Worm (Caenorhabditis elegans) whole organism, L1 larva: ENCODE measurements around the gene srx-129.

Source experiments
- C04F5.9 ChIP-seq: sonication (generic microtip); optimal IDR thresholded peaks from 2 replicates; lab custom pipeline; 2016; ENCODE audit warnings: missing genetic modification characterization, missing compliant biosample characterization
- C16A3.4 ChIP-seq: fragments of 150-350 bp; optimal IDR thresholded peaks from 2 replicates; lab custom pipeline; 2014; ENCODE audit warnings: missing biosample characterization, missing genetic modification characterization
- Y116A8C.19 ChIP-seq: sonication (generic microtip); optimal IDR thresholded peaks from 2 replicates; lab custom pipeline; 2016; ENCODE audit warnings: missing compliant biosample characterization, missing genetic modification characterization, borderline replicate concordance
- aha-1 ChIP-seq: fragments of 150-350 bp; optimal IDR thresholded peaks from 2 replicates; lab custom pipeline; 2014; ENCODE audit warnings: missing biosample characterization, missing genetic modification characterization
- aly-2 ChIP-seq: fragments of 150-350 bp; optimal IDR thresholded peaks from 2 replicates; lab custom pipeline; 2014; ENCODE audit warnings: missing biosample characterization, missing genetic modification characterization
- ama-1 ChIP-seq: fragments of 150-350 bp; optimal IDR thresholded peaks from 2 replicates; lab custom pipeline; 2014
- ceh-63 ChIP-seq: fragments of 200-800 bp; sonication (Bioruptor generic); optimal IDR thresholded peaks from 2 replicates; lab custom pipeline; 2018; ENCODE audit warnings: mild to moderate bottlenecking, missing genetic modification characterization, missing compliant biosample characterization
- ceh-82 ChIP-seq, 3 experiments: fragments of 150-350 bp in 1 of 3; sonication (generic microtip) in 2 of 3; optimal IDR thresholded peaks; 2 replicates each; lab custom pipeline; 2014 to 2017; ENCODE audit warnings: missing biosample characterization in 3 of 3, missing genetic modification characterization in 3 of 3
- ceh-90 ChIP-seq: sonication (generic microtip); optimal IDR thresholded peaks from 2 replicates; lab custom pipeline; 2016; ENCODE audit warnings: missing genetic modification characterization, missing compliant biosample characterization
- dpl-1 ChIP-seq, 3 experiments: fragments of 150-350 bp in 2 of 3; sonication (generic microtip) in 1 of 3; optimal IDR thresholded peaks; 2 replicates each; lab custom pipeline; 2014 to 2017; ENCODE audit warnings: missing biosample characterization in 3 of 3, missing genetic modification characterization in 3 of 3, missing genetic modification reagents in 3 of 3
- efl-1 ChIP-seq, 4 experiments: fragments of 150-350 bp; optimal IDR thresholded peaks in 3 of 4; peaks in 1 of 4; 1 replicate in 1 of 4; 2 replicates in 3 of 4; lab custom pipeline; 2014; ENCODE audit warnings: missing biosample characterization in 2 of 4, missing genetic modification characterization in 2 of 4, missing genetic modification reagents in 2 of 4
- egl-13 ChIP-seq: sonication (generic microtip); optimal IDR thresholded peaks from 2 replicates; lab custom pipeline; 2016; ENCODE audit warnings: missing genotype, missing genetic modification reagents, missing genetic modification characterization, missing compliant biosample characterization
- elt-2 ChIP-seq: sonication (generic microtip); optimal IDR thresholded peaks from 2 replicates; lab custom pipeline; 2016; ENCODE audit warnings: missing genetic modification characterization, mild to moderate bottlenecking, inconsistent platforms, missing compliant biosample characterization, missing genetic modification reagents
- fkh-10 ChIP-seq: sonication (generic microtip); optimal IDR thresholded peaks from 2 replicates; lab custom pipeline; 2017; ENCODE audit warnings: missing biosample characterization, missing genetic modification reagents, missing genetic modification characterization
- fkh-8 ChIP-seq: sonication (generic microtip); optimal IDR thresholded peaks from 2 replicates; lab custom pipeline; 2016; ENCODE audit warnings: mild to moderate bottlenecking, missing genetic modification characterization, missing compliant biosample characterization
- fos-1 ChIP-seq: fragments of 150-350 bp; optimal IDR thresholded peaks from 2 replicates; lab custom pipeline; 2014; ENCODE audit warnings: missing biosample characterization, missing genetic modification characterization
- grh-1 ChIP-seq: fragments of 200-800 bp; sonication (Bioruptor generic); IDR thresholded peaks from 2 replicates; pipeline ENCODE4 v1.3.6; 2022; ENCODE audit warnings: missing genetic modification reagents, missing genetic modification characterization, missing compliant biosample characterization
- hlh-17 ChIP-seq: fragments of 200-800 bp; sonication (Bioruptor generic); optimal IDR thresholded peaks from 2 replicates; lab custom pipeline; 2018; ENCODE audit warnings: missing genetic modification characterization, mild to moderate bottlenecking, missing compliant biosample characterization, moderate library complexity, borderline replicate concordance
- hlh-4 ChIP-seq: sonication (generic microtip); optimal IDR thresholded peaks from 2 replicates; lab custom pipeline; 2016; ENCODE audit warnings: mild to moderate bottlenecking, missing genetic modification characterization, missing compliant biosample characterization
- hpl-2 ChIP-seq: fragments of 150-350 bp; optimal IDR thresholded peaks from 2 replicates; lab custom pipeline; 2014; ENCODE audit warnings: missing biosample characterization, missing genetic modification reagents, missing genetic modification characterization
- isw-1 ChIP-seq: fragments of 200-800 bp; sonication (Bioruptor generic); IDR thresholded peaks from 2 replicates; pipeline ENCODE4 v1.3.6; 2022; ENCODE audit warnings: missing genetic modification characterization, missing compliant biosample characterization
- jun-1 ChIP-seq: fragments of 150-350 bp; optimal IDR thresholded peaks from 2 replicates; lab custom pipeline; 2014; ENCODE audit warnings: missing biosample characterization, missing genetic modification reagents, missing genetic modification characterization
- lin-13 ChIP-seq: fragments of 150-350 bp; optimal IDR thresholded peaks from 2 replicates; lab custom pipeline; 2014; ENCODE audit warnings: missing biosample characterization, missing genetic modification reagents, missing genetic modification characterization
- lin-14 ChIP-seq: fragments of 200-800 bp; sonication (Bioruptor generic); optimal IDR thresholded peaks from 2 replicates; lab custom pipeline; 2018; ENCODE audit warnings: mild to moderate bottlenecking, missing genetic modification characterization, moderate library complexity, missing compliant biosample characterization
- mab-9 ChIP-seq: fragments of 200-800 bp; sonication (Bioruptor generic); IDR thresholded peaks from 2 replicates; pipeline ENCODE4 v1.3.6; 2022; ENCODE audit warnings: missing genetic modification reagents, missing genetic modification characterization, missing compliant biosample characterization
- mdl-1 ChIP-seq, 2 experiments: fragments of 150-350 bp; optimal IDR thresholded peaks; 2 replicates each; lab custom pipeline; 2014 to 2017; ENCODE audit warnings: missing biosample characterization in 2 of 2, missing genetic modification characterization in 2 of 2, inconsistent platforms in 1 of 2
- mef-2 ChIP-seq: fragments of 150-350 bp; optimal IDR thresholded peaks from 2 replicates; lab custom pipeline; 2014; ENCODE audit warnings: missing biosample characterization, missing genetic modification characterization
- mep-1 ChIP-seq: fragments of 150-350 bp; optimal IDR thresholded peaks from 2 replicates; lab custom pipeline; 2014; ENCODE audit warnings: missing biosample characterization, missing genetic modification characterization
- nhr-20 ChIP-seq: sonication (generic microtip); optimal IDR thresholded peaks from 2 replicates; lab custom pipeline; 2016; ENCODE audit warnings: mild to moderate bottlenecking, missing genetic modification characterization, missing compliant biosample characterization
- nhr-237 ChIP-seq: fragments of 150-350 bp; optimal IDR thresholded peaks from 2 replicates; lab custom pipeline; 2014; ENCODE audit warnings: missing biosample characterization, missing genetic modification characterization
- nhr-71 ChIP-seq: sonication (generic microtip); optimal IDR thresholded peaks from 2 replicates; lab custom pipeline; 2016; ENCODE audit warnings: mild to moderate bottlenecking, missing genetic modification characterization, moderate library complexity, missing compliant biosample characterization
- nhr-77 ChIP-seq: fragments of 150-350 bp; optimal IDR thresholded peaks from 2 replicates; lab custom pipeline; 2014; ENCODE audit warnings: missing biosample characterization, missing genetic modification characterization
- nhr-85 ChIP-seq: sonication (generic microtip); peaks from one replicate; lab custom pipeline; 2016; ENCODE audit warnings: missing genetic modification characterization, inconsistent platforms, missing compliant biosample characterization
- pax-3 ChIP-seq: fragments of 200-800 bp; sonication (Bioruptor generic); optimal IDR thresholded peaks from 2 replicates; lab custom pipeline; 2018; ENCODE audit warnings: mild to moderate bottlenecking, missing genetic modification characterization, moderate library complexity, missing compliant biosample characterization
- pqm-1 ChIP-seq: sonication (generic microtip); optimal IDR thresholded peaks from 3 replicates; lab custom pipeline; 2017; ENCODE audit warnings: missing biosample characterization, missing genetic modification characterization
- skn-1 ChIP-seq: fragments of 150-350 bp; optimal IDR thresholded peaks from 2 replicates; lab custom pipeline; 2014; ENCODE audit warnings: missing biosample characterization, missing genetic modification characterization
- snpc-4 ChIP-seq: fragments of 150-350 bp; optimal IDR thresholded peaks from 2 replicates; lab custom pipeline; 2014; ENCODE audit warnings: missing biosample characterization, missing genetic modification characterization
- snu-23 ChIP-seq: sonication (generic microtip); optimal IDR thresholded peaks from 2 replicates; lab custom pipeline; 2016; ENCODE audit warnings: missing genetic modification characterization, missing compliant biosample characterization
- sup-37 ChIP-seq: fragments of 200-800 bp; sonication (Bioruptor generic); optimal IDR thresholded peaks from 2 replicates; lab custom pipeline; 2018; ENCODE audit warnings: mild to moderate bottlenecking, missing genetic modification characterization, missing compliant biosample characterization
- tbx-2 ChIP-seq: sonication (generic microtip); optimal IDR thresholded peaks from 2 replicates; lab custom pipeline; 2016; ENCODE audit warnings: missing genetic modification characterization, missing compliant biosample characterization
- unc-130 ChIP-seq: fragments of 150-350 bp; optimal IDR thresholded peaks from 2 replicates; lab custom pipeline; 2017; ENCODE audit warnings: missing biosample characterization, missing genetic modification characterization, inconsistent platforms
- unc-30 ChIP-seq: sonication (generic microtip); optimal IDR thresholded peaks from 2 replicates; lab custom pipeline; 2017; ENCODE audit warnings: missing biosample characterization, missing genetic modification characterization
- unc-62 ChIP-seq: fragments of 150-350 bp; optimal IDR thresholded peaks from 2 replicates; lab custom pipeline; 2014; ENCODE audit warnings: missing biosample characterization, missing genetic modification reagents, missing genetic modification characterization
- unc-86 ChIP-seq: sonication (generic microtip); optimal IDR thresholded peaks from 2 replicates; lab custom pipeline; 2016; ENCODE audit warnings: missing genetic modification characterization, missing compliant biosample characterization
- unc-98 ChIP-seq: fragments of 200-800 bp; sonication (Bioruptor generic); IDR thresholded peaks from 2 replicates; pipeline ENCODE4 v1.3.6; 2022; ENCODE audit warnings: missing genetic modification characterization, missing compliant biosample characterization
- vab-15 ChIP-seq: sonication (generic microtip); optimal IDR thresholded peaks from 2 replicates; lab custom pipeline; 2017; ENCODE audit warnings: missing genotype, mild to moderate bottlenecking, missing genetic modification characterization, missing compliant biosample characterization
- xbp-1 ChIP-seq: sonication (generic microtip); optimal IDR thresholded peaks from 2 replicates; lab custom pipeline; 2016; ENCODE audit warnings: missing genetic modification characterization, missing compliant biosample characterization
- ztf-11 ChIP-seq, 2 experiments: sonication (generic microtip); optimal IDR thresholded peaks; 2 replicates each; lab custom pipeline; 2016 to 2017; ENCODE audit warnings: missing genetic modification characterization in 2 of 2, missing biosample characterization in 1 of 2, missing compliant biosample characterization in 1 of 2
- ztf-4 ChIP-seq: fragments of 150-350 bp; optimal IDR thresholded peaks from 2 replicates; lab custom pipeline; 2014; ENCODE audit warnings: missing biosample characterization, missing genetic modification characterization

srx-129 gene

DNA sequence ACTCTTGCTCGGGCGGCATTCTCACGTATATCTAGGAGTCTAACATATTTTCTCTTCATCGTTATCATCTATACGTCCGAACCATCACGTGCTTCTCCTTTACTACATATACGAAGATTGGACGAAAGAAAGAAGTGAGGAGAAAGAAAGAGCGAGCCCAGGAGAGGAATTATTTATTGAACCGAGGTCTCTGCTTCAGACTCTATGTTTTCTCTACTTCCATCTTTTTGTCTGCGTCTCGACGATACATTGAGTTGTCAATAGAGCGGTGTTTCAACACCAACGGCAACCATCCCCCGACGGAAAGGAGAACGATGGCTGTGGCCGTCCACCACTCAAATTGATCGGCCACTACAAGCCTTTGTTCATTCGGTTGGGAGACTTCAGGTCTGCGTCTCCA lies 44.7 kb upstream of the srx-129 start (continued):
- no peak for TF ChIP-seq ztf-11 (tag; optimal IDR thresholded peaks at IDR 0.05; lab: Kevin White, UChicago)
- TF ChIP-seq egl-13: peak; percentile 77
- peak; percentile 29 for TF ChIP-seq pqm-1
- TF ChIP-seq ama-1 (lab: Kevin White, UChicago): peak; percentile 15
- TF ChIP-seq pax-3 (tag; lab: Kevin White, UChicago): peak; percentile 87
- peak; percentile 93 for TF ChIP-seq snu-23 (GFP tag; lab: Kevin White, UChicago)
- peak; percentile 87 for TF ChIP-seq tbx-2 (tag; lab: Kevin White, UChicago)
- peak; percentile 75 for TF ChIP-seq nhr-85 (tag; lab: Kevin White, UChicago)
- no peak for TF ChIP-seq aha-1
- TF ChIP-seq xbp-1 (tag; lab: Kevin White, UChicago): peak; percentile 70
- TF ChIP-seq hpl-2: peak; percentile 28
- peak; percentile 57 to 92 (median 83) for TF ChIP-seq ceh-82 (tag; optimal IDR thresholded peaks at IDR 0.05; lab: Kevin White, UChicago)
- peak; percentile 55 for TF ChIP-seq grh-1
- no peak for TF ChIP-seq hlh-17 (GFP tag; lab: Kevin White, UChicago)
- peak; percentile 70 for TF ChIP-seq isw-1 (GFP tag; lab: Robert Waterston, UW)
- TF ChIP-seq nhr-237 (tag; lab: Kevin White, UChicago): peak; percentile 60
- TF ChIP-seq C16A3.4 (tag; lab: Kevin White, UChicago): peak; percentile 89
- TF ChIP-seq unc-62 (GFP tag; lab: Kevin White, UChicago): no peak
- TF ChIP-seq lin-14 (GFP tag; lab: Kevin White, UChicago): peak; percentile 98
- peak; percentile 66 for TF ChIP-seq mef-2
- TF ChIP-seq nhr-71 (tag; lab: Kevin White, UChicago): peak; percentile 95
- TF ChIP-seq skn-1 (tag; lab: Kevin White, UChicago): peak; percentile 63
- peak; percentile 76 for TF ChIP-seq ztf-4
- no peak for TF ChIP-seq ceh-90 (tag; lab: Kevin White, UChicago)
- peak; percentile 65 for TF ChIP-seq jun-1 (tag; lab: Kevin White, UChicago)
- TF ChIP-seq unc-86: peak; percentile 83
- peak; percentile 77 for TF ChIP-seq mep-1 (tag; lab: Kevin White, UChicago)
- peak; percentile 39 for TF ChIP-seq snpc-4 (tag; lab: Kevin White, UChicago)
- no peak for TF ChIP-seq unc-30 (tag; lab: Kevin White, UChicago)
- peak; percentile 89 for TF ChIP-seq unc-130 (tag; lab: Kevin White, UChicago)
- TF ChIP-seq lin-13 (GFP tag; lab: Kevin White, UChicago): peak; percentile 74
- no peak for TF ChIP-seq ceh-63
- peak; percentile 76 to 84 for TF ChIP-seq efl-1 (optimal IDR thresholded peaks at IDR 0.05; lab: Kevin White, UChicago)
- TF ChIP-seq efl-1 (GFP tag; optimal IDR thresholded peaks at IDR 0.05 in 1 of 2; lab: Kevin White, UChicago): peak; percentile 61 to 95
- peak; percentile 30 to 76 (median 65) for TF ChIP-seq dpl-1 (GFP tag; optimal IDR thresholded peaks at IDR 0.05; lab: Kevin White, UChicago)
- peak; percentile 21 for TF ChIP-seq fkh-10 (GFP tag; lab: Kevin White, UChicago)

DNA sequence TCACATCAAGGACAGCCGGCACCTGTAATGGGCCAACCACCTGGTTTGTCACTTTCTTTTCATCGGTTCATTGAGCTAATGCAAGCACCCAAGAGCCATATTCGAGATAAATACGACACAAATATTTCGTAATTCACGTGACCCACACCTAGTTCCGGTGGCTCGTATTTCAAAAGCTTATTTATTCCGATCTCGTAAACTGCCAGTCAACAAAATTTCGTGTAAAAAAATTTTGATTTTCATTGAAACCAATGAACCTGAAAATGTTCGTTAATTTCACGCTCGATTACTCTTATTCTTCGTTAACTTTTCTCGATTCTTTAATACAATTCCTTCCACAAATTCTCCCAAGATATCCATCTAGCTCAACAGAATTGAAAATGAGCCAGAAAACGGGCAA lies 43.9 kb upstream of the srx-129 start:
- TF ChIP-seq fos-1 (tag; lab: Kevin White, UChicago) (no peak), grh-1 (no peak), fkh-8 (tag; lab: Kevin White, UChicago) (peak; percentile 6)

ce11 chrV:13790557-13790956 lies 43.5 kb upstream of the srx-129 start:
- TF ChIP-seq nhr-85 (tag; lab: Kevin White, UChicago) (peak; percentile 93), nhr-20 (tag; lab: Kevin White, UChicago) (peak; percentile 63), sup-37 (GFP tag; lab: Kevin White, UChicago) (no peak), C04F5.9 (tag; lab: Kevin White, UChicago) (no peak), elt-2 (no peak), ceh-63 (no peak), mab-9 (GFP tag; lab: Robert Waterston, UW) (no peak), unc-62 (GFP tag; lab: Kevin White, UChicago) (no peak), fkh-10 (GFP tag; lab: Kevin White, UChicago) (no peak), aha-1 (no peak), unc-98 (GFP tag; lab: Robert Waterston, UW) (no peak), snpc-4 (tag; lab: Kevin White, UChicago) (no peak), nhr-77 (tag; lab: Kevin White, UChicago) (no peak), pqm-1 (no peak), egl-13 (no peak), aly-2 (no peak), lin-13 (GFP tag; lab: Kevin White, UChicago) (no peak), fkh-8 (tag; lab: Kevin White, UChicago) (no peak), ztf-11 (tag; optimal IDR thresholded peaks at IDR 0.05; lab: Kevin White, UChicago) (peak in 1 of 2 experiments; percentile 25), mdl-1 (tag; optimal IDR thresholded peaks at IDR 0.05; lab: Kevin White, UChicago) (no peak), Y116A8C.19 (no peak), nhr-71 (tag; lab: Kevin White, UChicago) (peak; percentile 60), vab-15 (tag; lab: Kevin White, UChicago) (peak; percentile 32), skn-1 (tag; lab: Kevin White, UChicago) (no peak), xbp-1 (tag; lab: Kevin White, UChicago) (no peak), hlh-4 (tag; lab: Kevin White, UChicago) (no peak)
